Worm (Caenorhabditis elegans) whole organism, young adult: ENCODE results near the gene T05A12.3.

Source experiments
- F10E7.11 ChIP-seq: sonication (generic microtip); optimal IDR thresholded peaks from 2 replicates; lab custom pipeline; 2017; ENCODE audit warnings: mild to moderate bottlenecking, missing genetic modification characterization, moderate library complexity, missing compliant biosample characterization
- F37B4.10 ChIP-seq: fragments of 200-800 bp; sonication (Bioruptor generic); IDR thresholded peaks from 2 replicates; pipeline ENCODE4 v1.3.6; 2022; ENCODE audit warnings: missing genetic modification characterization, missing compliant biosample characterization
- atf-7 ChIP-seq: sonication (generic microtip); optimal IDR thresholded peaks from 2 replicates; lab custom pipeline; 2017; ENCODE audit warnings: mild to moderate bottlenecking, missing genetic modification characterization, missing compliant biosample characterization
- dpl-1 ChIP-seq: fragments of 150-350 bp; optimal IDR thresholded peaks from 2 replicates; lab custom pipeline; 2014; ENCODE audit warnings: missing biosample characterization, missing genetic modification reagents, missing genetic modification characterization
- egl-18 ChIP-seq: fragments of 200-800 bp; sonication (Bioruptor generic); IDR thresholded peaks from 2 replicates; pipeline ENCODE4 v1.3.6; 2022; ENCODE audit warnings: missing genetic modification reagents, missing genetic modification characterization, missing compliant biosample characterization
- hlh-26 ChIP-seq: fragments of 200-800 bp; sonication (Bioruptor generic); conservative IDR thresholded peaks from 2 replicates; pipeline ENCODE4 v1.3.6; 2022; ENCODE audit warnings: missing genetic modification reagents, missing genetic modification characterization, missing compliant biosample characterization
- lin-40 ChIP-seq: sonication (generic microtip); optimal IDR thresholded peaks from 2 replicates; lab custom pipeline; 2016; ENCODE audit warnings: missing genetic modification characterization, mild to moderate bottlenecking, missing compliant biosample characterization, missing genotype, missing genetic modification reagents
- mes-4 ChIP-seq: sonication (generic microtip); optimal IDR thresholded peaks from 2 replicates; lab custom pipeline; 2016; ENCODE audit warnings: missing genotype, missing genetic modification characterization, missing compliant biosample characterization
- sptf-2 ChIP-seq: fragments of 200-800 bp; sonication (Bioruptor generic); optimal IDR thresholded peaks from 2 replicates; lab custom pipeline; 2018; ENCODE audit warnings: mild to moderate bottlenecking, missing genetic modification characterization, missing compliant biosample characterization
- ztf-3 ChIP-seq: fragments of 200-800 bp; sonication (Bioruptor generic); optimal IDR thresholded peaks from 2 replicates; lab custom pipeline; 2018; ENCODE audit warnings: mild to moderate bottlenecking, missing genetic modification characterization, missing compliant biosample characterization

- TF ChIP-seq lin-40 (tag; lab: Kevin White, UChicago) = no peak
- TF ChIP-seq atf-7 (tag; lab: Kevin White, UChicago) = no peak
- no peak for TF ChIP-seq dpl-1 (GFP tag; lab: Kevin White, UChicago)
- TF ChIP-seq mes-4 = no peak
- TF ChIP-seq sptf-2 (GFP tag; lab: Kevin White, UChicago) = no peak
- TF ChIP-seq F37B4.10 (GFP tag; lab: Robert Waterston, UW) = no peak
- no peak for TF ChIP-seq hlh-26 (GFP tag; lab: Robert Waterston, UW)
- TF ChIP-seq egl-18 (GFP tag; lab: Robert Waterston, UW) = no peak
- TF ChIP-seq F10E7.11 = no peak
- TF ChIP-seq ztf-3 (GFP tag; lab: Kevin White, UChicago) = no peak
These were observed 28.2 kb downstream of the T05A12.3 start, which contains the start of gene R13H7.2 for ce11 chrIV:6859270-6859669.
